Fruit fly (Drosophila melanogaster): Measurements from ENCODE around the gene CG7565.

dm6 chr3L:8137448-8137906 is 45.9 kb upstream of the CG7565 start, which contains the start of the genes Setx and mus301:
- no peak for TF ChIP-seq psq (optimal IDR thresholded peaks at IDR 0.05)
- TF ChIP-seq EcR (GFP tag; optimal IDR thresholded peaks at IDR 0.05): no peak
- TF ChIP-seq Dll (optimal IDR thresholded peaks at IDR 0.05): no peak
- no peak for TF ChIP-seq CG8478 (optimal IDR thresholded peaks at IDR 0.05)

All from whole organism.